Fruit fly (Drosophila melanogaster): ENCODE measurements around the gene Ccdc56.

Gene Ccdc56

DNA sequence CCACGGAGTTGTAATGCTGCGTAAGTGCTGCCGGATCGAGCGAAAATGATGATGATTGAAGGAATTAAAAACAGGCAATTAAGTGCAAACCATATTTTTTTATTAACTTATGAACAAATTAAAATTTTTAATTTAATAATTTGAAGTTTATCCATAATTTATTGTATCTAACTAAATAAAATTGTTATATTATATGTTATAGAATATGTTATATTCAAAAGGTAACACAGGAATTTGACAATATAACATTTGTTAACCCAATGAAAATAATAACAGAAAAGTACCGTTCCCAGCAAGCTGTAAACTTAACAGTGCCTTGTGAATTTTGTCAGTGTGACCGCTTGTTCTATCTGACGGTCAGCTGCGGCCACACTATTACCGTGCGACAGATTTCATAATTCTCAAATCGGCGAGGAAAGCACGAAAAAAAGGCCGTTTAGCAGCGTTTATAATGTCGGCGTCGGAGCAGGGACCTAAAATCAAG lies at the start of gene Ccdc56, which contains the start of gene mtTFB1:
Gene Ccdc56, plus strand, starts transcription at position 347 of the 484 bp plus-strand sequence.
Gene mtTFB1, plus strand, starts transcription at position 347 of the 484 bp plus-strand sequence.
- no peak for TF ChIP-seq CG17801 (GFP tag; optimal IDR thresholded peaks at IDR 0.05; ENCODE audit: partially characterized antibody)

DNA sequence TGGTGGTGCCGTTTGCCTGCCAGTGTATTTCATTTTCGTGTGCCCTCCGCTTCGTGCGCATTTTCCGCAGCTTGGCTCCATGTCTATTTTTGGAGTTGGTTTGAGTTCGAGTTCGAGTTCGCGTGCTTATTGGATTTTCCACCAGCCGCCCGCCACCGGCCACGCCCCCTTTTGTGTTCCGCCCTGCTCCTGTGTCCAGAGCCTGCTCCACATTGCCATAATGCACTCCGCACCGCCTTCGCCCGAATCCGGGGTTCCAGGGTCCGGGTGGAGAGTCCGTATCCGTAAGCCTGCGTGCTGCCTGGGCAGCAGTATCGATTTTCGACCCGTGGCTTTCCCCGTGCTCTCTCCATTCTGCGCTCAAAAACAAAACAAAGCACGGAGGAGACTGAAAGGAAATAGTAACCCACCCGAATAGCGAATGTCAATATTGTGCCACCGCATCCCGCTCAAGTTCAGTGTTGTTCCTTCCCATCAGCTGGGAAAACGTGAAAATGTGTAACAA lies 30.4 kb upstream of the Ccdc56 start:
- no peak for TF ChIP-seq CG17801 (GFP tag; optimal IDR thresholded peaks at IDR 0.05; ENCODE audit: partially characterized antibody)

- TF ChIP-seq CG17801 (GFP tag; optimal IDR thresholded peaks at IDR 0.05; ENCODE audit: partially characterized antibody), result no peak
These were observed 28.5 kb upstream of the Ccdc56 start, which contains the start of gene CG32085 for dm6 chr3L:11680298-11680697. Gene CG32085 (minus strand): TSS chr3L:11680344.

dm6 chr3L:11681794-11682193 lies 27.0 kb upstream of the Ccdc56 start, which contains the start of gene TfIIEalpha:
Gene TfIIEalpha (plus strand): TSS chr3L:11682038.
- TF ChIP-seq CG17801 (GFP tag; optimal IDR thresholded peaks at IDR 0.05; ENCODE audit: partially characterized antibody), result peak; percentile 24

- TF ChIP-seq CG17801 (GFP tag; optimal IDR thresholded peaks at IDR 0.05; ENCODE audit: partially characterized antibody), result peak; percentile 38
These were observed 24.8 kb upstream of the Ccdc56 start, which contains the start of gene Sugb for dm6 chr3L:11683819-11684521. Gene Sugb (plus strand): TSS chr3L:11683980.

dm6 chr3L:11684522-11684851 lies 24.3 kb upstream of the Ccdc56 start:
- TF ChIP-seq CG17801 (GFP tag; optimal IDR thresholded peaks at IDR 0.05; ENCODE audit: partially characterized antibody), result no peak

- TF ChIP-seq CG17801 (GFP tag; optimal IDR thresholded peaks at IDR 0.05; ENCODE audit: partially characterized antibody), result no peak
These were observed 22.9 kb upstream of the Ccdc56 start for dm6 chr3L:11685876-11686275.

DNA sequence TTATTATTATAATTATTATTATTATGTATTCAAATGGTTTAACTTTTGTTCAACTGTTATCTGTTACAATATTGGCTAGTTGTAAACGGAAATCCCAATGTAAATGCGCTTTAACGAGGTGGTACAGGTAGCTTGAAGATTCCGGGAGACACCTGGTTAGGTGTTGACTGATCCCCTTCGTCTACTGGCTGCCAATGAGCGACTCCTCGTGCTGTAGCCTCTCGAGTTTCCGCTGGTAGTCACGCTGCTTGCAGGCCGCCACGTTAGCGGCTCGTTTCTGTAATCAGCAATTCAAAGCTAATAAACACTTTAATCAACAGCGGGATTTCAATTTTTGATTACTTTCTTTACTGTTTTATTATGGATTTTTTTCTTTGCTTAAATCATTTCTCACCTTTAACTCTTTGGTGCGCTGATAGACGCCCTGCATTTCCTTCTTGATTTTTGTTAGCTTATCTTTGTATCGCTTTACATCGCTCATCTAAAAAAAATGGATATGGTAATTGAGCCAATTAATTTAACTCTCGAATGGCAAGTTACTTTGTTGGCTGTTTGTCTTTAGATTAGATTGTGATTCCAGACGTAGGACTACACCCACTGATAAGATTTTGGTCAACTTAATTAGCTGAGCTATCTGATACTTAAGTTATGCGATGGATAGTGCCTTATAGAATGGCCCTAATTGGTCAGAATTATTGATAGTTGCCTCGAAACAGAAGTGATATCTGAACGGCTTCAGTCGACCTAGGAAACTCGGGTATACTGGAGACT lies 18.8 kb upstream of the Ccdc56 start:
- peak; percentile 48 for TF ChIP-seq CG17801 (GFP tag; optimal IDR thresholded peaks at IDR 0.05; ENCODE audit: partially characterized antibody)

- no peak for TF ChIP-seq CG17801 (GFP tag; optimal IDR thresholded peaks at IDR 0.05; ENCODE audit: partially characterized antibody)
These were observed 17.5 kb upstream of the Ccdc56 start, which contains the start of the genes Pldn and CG14135 for dm6 chr3L:11691203-11691797. Gene Pldn (minus strand): TSS chr3L:11691399. Gene CG14135 (plus strand): TSS chr3L:11691571.

DNA sequence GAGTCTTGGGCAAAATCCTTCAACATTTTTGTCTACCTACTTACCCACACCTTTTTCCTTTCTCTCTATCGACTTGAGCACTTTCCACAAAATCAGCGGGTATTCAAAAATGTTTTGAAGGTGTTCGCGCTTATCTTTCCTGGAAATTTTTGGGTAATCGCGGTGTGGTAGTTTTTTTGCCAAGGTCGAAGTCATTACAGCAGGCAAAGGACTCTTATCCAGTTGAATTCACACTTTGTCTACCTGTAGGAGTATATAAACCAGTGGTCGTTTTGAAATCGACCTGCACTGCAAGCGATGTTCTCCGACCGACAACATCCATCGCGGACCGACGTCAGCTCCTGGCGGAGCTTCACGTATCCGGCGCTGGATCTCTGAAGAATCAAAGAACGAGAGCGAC lies 15.9 kb upstream of the Ccdc56 start:
- no peak for TF ChIP-seq CG17801 (GFP tag; optimal IDR thresholded peaks at IDR 0.05; ENCODE audit: partially characterized antibody)

DNA sequence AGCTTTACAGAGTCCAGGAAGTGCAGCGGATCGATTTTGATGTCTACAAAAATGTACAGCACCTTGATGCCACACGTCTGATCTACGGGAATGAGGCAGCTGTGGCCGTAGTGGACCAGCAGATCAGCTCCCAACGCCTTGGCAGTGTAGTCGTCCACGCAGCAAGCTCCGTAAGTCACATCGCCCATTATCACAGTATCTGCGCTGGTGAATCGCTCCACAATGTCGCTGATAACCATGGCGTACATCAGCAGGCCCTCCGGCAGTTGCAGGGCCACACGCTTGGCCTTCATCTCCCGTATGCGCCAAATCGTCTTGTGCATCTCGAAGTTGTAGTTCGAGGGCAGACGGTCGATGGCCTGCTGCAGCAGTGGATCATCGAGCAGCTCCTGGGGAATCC lies 13.7 kb upstream of the Ccdc56 start:
- TF ChIP-seq CG17801 (GFP tag; optimal IDR thresholded peaks at IDR 0.05; ENCODE audit: partially characterized antibody), result no peak

DNA sequence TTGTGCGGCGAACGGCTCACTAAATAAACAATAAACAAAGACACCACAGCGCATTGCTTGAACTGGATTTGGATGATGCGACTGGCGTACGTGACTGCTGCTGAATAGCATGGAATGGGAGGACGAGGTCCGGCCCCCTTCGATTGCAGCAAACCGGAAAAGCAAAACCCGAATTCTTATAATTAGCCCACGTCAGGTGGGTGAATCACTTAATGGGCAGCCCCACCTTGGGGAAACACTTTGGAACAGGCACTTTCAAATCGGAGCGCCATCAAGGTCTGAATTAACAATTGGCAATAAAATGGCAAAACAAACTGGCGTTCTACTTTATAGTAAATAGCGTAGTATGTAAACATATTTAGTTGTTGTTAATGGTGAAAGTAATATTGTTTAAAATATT lies 13.0 kb upstream of the Ccdc56 start:
- TF ChIP-seq CG17801 (GFP tag; optimal IDR thresholded peaks at IDR 0.05; ENCODE audit: partially characterized antibody), result no peak

- TF ChIP-seq CG17801 (GFP tag; optimal IDR thresholded peaks at IDR 0.05; ENCODE audit: partially characterized antibody), result peak; percentile 75
These were observed 12.3 kb upstream of the Ccdc56 start, which contains the start of gene Dph1 for dm6 chr3L:11696294-11697116. Gene Dph1 (minus strand): TSS chr3L:11696963.

DNA sequence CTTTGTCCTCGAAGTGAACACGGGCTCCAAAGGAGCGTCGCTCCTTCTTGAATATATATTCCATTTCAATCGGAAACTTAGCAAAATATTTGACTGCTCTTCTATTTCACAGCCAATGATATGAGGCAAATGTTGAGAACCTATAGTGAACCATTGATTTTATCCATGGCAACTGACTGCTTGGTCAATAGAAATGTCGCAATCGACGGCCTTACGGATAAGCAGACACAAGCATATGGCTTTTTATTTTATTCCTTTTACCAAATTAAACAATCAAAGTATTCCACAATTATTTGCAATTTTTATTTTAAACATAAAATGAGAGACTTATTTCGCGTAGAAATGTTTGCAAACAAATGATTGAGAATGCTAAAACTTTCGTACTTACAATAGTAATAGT lies 9.6 kb upstream of the Ccdc56 start, which contains the start of gene Dnai2:
Gene Dnai2, minus strand, starts transcription at position 101 of the 400 bp plus-strand sequence.
- no peak for TF ChIP-seq CG17801 (GFP tag; optimal IDR thresholded peaks at IDR 0.05; ENCODE audit: partially characterized antibody)

All from ovary, adult (tissue).